Fruit fly (Drosophila melanogaster) whole organism, adult: ENCODE measurements around the gene AdoR.

Experiments
- CG12768 ChIP-seq: fragments of 200-800 bp; sonication (Bioruptor generic); optimal IDR thresholded peaks from 2 replicates; lab custom pipeline; 2017; ENCODE audit warnings: missing biosample characterization, missing genetic modification characterization, mild to moderate bottlenecking, moderate library complexity, missing genetic modification reagents
- pad ChIP-seq: fragments of 200-800 bp; sonication (Bioruptor generic); optimal IDR thresholded peaks from 3 replicates; lab custom pipeline; 2017; ENCODE audit warnings: missing biosample characterization, missing genetic modification characterization, mild to moderate bottlenecking, moderate library complexity, missing genetic modification reagents

DNA sequence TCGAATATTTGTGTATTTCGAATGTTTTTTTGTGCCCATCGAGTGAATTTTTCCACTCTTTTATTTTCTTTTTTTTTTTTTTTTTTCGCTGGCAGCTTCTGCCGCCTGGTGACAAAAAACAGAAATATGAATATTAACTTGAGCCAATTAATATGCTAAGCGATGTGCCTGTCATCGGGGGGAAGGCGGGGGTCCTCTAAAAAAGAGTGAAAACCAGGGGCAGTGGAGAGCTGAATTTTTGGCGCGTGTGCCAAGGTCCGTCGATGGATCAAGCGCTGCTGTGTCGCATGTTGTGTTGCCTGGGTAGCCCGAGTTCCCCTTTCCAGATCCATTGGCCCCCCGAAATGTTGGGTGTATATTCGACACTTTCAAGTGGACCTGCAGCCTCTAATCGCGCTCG is 43.6 kb downstream of the AdoR start:
- TF ChIP-seq pad (GFP tag; lab: Kevin White, UChicago) (no peak), CG12768 (GFP tag; lab: Kevin White, UChicago) (no peak)
